Fruit fly (Drosophila melanogaster): Measurements from ENCODE around the gene CG5768.

dm6 chr3R:24386434-24386833 is 3.7 kb downstream of the CG5768 start:
- TF ChIP-seq fru (GFP tag; optimal IDR thresholded peaks at IDR 0.05) (no peak), Hnf4 (GFP tag; optimal IDR thresholded peaks at IDR 0.05) (no peak), Vsx2 (GFP tag; optimal IDR thresholded peaks at IDR 0.05; ENCODE audit: partially characterized antibody) (no peak), h (GFP tag; optimal IDR thresholded peaks at IDR 0.05) (no peak), sage (GFP tag; optimal IDR thresholded peaks at IDR 0.05) (no peak), Hr78 (GFP tag; optimal IDR thresholded peaks at IDR 0.05) (no peak), psq (GFP tag; optimal IDR thresholded peaks at IDR 0.05) (no peak), tai (GFP tag; optimal IDR thresholded peaks at IDR 0.05) (no peak), OdsH (GFP tag; optimal IDR thresholded peaks at IDR 0.05) (no peak), Jra (GFP tag; optimal IDR thresholded peaks at IDR 0.05) (no peak), Dfd (GFP tag; optimal IDR thresholded peaks at IDR 0.05) (no peak), brk (GFP tag; optimal IDR thresholded peaks at IDR 0.05) (no peak)
